Worm (Caenorhabditis elegans): ENCODE data around the gene pgph-3.

pgph-3 gene

DNA sequence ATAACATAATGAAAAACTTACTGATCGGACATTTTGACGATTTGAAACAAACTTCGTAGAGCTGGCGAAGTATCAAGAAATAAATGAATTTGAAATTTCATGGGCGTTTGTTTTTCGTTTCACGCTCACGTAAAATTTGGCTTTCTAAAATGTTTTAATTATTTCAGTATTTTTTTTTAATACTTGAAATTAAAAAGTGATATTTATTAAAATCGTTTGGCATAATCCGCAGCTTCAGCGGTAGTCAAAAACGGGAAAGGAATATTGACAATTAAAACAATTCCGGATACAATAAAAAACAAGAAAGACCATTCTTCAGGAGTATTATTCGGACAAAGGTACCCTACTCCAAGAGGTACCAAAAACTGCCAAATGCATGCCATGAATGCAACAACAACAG, 19.0 kb upstream of the pgph-3 start, which contains the start of gene fbxa-183:
Gene fbxa-183, minus strand, starts transcription at position 101 of the 400 bp plus-strand sequence.
- TF ChIP-seq egl-43 (GFP tag; IDR thresholded peaks at IDR 0.05) = no peak
- no peak for TF ChIP-seq snpc-1.2 (GFP tag; IDR thresholded peaks at IDR 0.05)
- no peak for TF ChIP-seq D1046.2 (GFP tag; IDR thresholded peaks at IDR 0.05)
- TF ChIP-seq unc-62 (GFP tag; optimal IDR thresholded peaks at IDR 0.05 in 1 of 2) = peak in 1 of 2 experiments; percentile 41
- no peak for TF ChIP-seq unc-62 (tag; optimal IDR thresholded peaks at IDR 0.05)

DNA sequence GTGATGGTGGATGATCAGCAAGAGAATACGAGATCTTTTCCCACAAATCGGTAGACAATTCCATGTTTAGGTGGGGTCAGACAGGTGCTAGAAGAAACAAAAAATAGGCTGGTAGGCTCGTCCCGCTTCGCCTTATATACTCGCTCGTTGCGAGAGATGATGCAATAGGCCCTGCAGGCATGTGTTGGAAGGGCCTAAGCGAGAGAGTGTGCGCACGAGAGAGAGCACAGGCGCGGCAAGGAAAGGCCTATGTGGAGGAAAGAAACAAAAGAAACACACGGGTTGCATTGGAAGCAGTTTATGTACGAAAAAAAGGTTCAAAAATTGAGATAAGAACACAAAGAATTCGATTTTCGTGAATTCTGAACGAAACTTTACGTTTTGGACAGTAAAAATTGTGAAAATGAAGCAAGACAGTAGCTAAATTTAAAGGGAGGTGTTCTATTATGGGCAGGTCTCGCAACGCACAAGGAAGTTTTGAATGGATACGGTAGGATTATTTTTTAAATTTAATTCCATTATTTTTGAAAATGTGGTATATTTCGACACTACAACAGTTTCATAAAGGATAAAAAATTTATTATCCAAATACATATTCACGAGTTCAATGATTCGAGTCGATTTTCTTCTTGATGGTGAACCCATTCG, 17.2 kb upstream of the pgph-3 start, which contains the start of gene F44E7.5:
Gene F44E7.5, minus strand, starts transcription at position 210 of the 648 bp plus-strand sequence.
- TF ChIP-seq F44E2.7 (GFP tag; IDR thresholded peaks at IDR 0.05) (no peak), sdz-12 (GFP tag; optimal IDR thresholded peaks at IDR 0.05) (no peak), T20F7.1 (GFP tag; optimal IDR thresholded peaks at IDR 0.05) (peak; percentile 17), hmg-1.1 (GFP tag; IDR thresholded peaks at IDR 0.05) (peak; percentile 47), mdl-1 (tag; optimal IDR thresholded peaks at IDR 0.05) (peak; percentile 13 to 82), hlh-11 (tag; optimal IDR thresholded peaks at IDR 0.05) (peak; percentile 90), unc-130 (GFP tag; optimal IDR thresholded peaks at IDR 0.05) (peak; percentile 12), rbr-2 (tag; optimal IDR thresholded peaks at IDR 0.05) (peak; percentile 53), nhr-48 (tag; optimal IDR thresholded peaks at IDR 0.05) (peak; percentile 67), dmd-9 (GFP tag; IDR thresholded peaks at IDR 0.05) (no peak), T26A8.4 (GFP tag; IDR thresholded peaks at IDR 0.05) (0 out of 2 replicates have a peak, but pooled peaks have one; percentile 41), nhr-28 (tag; optimal IDR thresholded peaks at IDR 0.05) (peak; percentile 80), nhr-77 (tag; optimal IDR thresholded peaks at IDR 0.05) (peak; percentile 35), gei-8 (GFP tag; optimal IDR thresholded peaks at IDR 0.05) (no peak), pqm-1 (tag; optimal IDR thresholded peaks at IDR 0.05) (peak; percentile 71), zip-11 (GFP tag; IDR thresholded peaks at IDR 0.05) (peak; percentile 95), aly-2 (tag; optimal IDR thresholded peaks at IDR 0.05) (no peak), ceh-20 (GFP tag; IDR thresholded peaks at IDR 0.05) (0 out of 2 replicates have a peak, but pooled peaks have one; percentile 45), dve-1 (tag; optimal IDR thresholded peaks at IDR 0.05; ENCODE audit: insufficient read depth) (peak; percentile 95), lin-15B (tag; optimal IDR thresholded peaks at IDR 0.05) (no peak), spr-1 (tag; optimal IDR thresholded peaks at IDR 0.05) (peak; percentile 96), egl-43 (GFP tag; IDR thresholded peaks at IDR 0.05) (0 out of 2 replicates have a peak, but pooled peaks have one; percentile 57), nhr-111 (GFP tag; optimal IDR thresholded peaks at IDR 0.05) (no peak), daf-16 (GFP tag; optimal IDR thresholded peaks at IDR 0.05) (no peak), daf-16 (tag; optimal IDR thresholded peaks at IDR 0.05) (peak; percentile 77), cey-2 (tag; optimal IDR thresholded peaks at IDR 0.05; ENCODE audit: borderline replicate concordance, insufficient read depth) (peak; percentile 29), zfp-2 (tag; optimal IDR thresholded peaks at IDR 0.05) (no peak), lin-38 (GFP tag; IDR thresholded peaks at IDR 0.05) (no peak; the same call in none of the 2 replicates), dpl-1 (GFP tag; optimal IDR thresholded peaks at IDR 0.05) (peak; percentile 41), lim-7 (GFP tag; IDR thresholded peaks at IDR 0.05) (no peak), spr-3 (GFP tag; optimal IDR thresholded peaks at IDR 0.05) (peak; percentile 100), unc-62 (GFP tag; optimal IDR thresholded peaks at IDR 0.05 in 1 of 2) (peak in 1 of 2 experiments; percentile 23), unc-62 (tag; optimal IDR thresholded peaks at IDR 0.05) (no peak), jun-1 (tag; optimal IDR thresholded peaks at IDR 0.05) (no peak), dmd-6 (GFP tag; IDR thresholded peaks at IDR 0.05) (peak; percentile 65), nhr-25 (tag; optimal IDR thresholded peaks at IDR 0.05; ENCODE audit: borderline replicate concordance, insufficient read depth) (no peak), lin-29 (GFP tag; IDR thresholded peaks at IDR 0.05) (peak; percentile 39; the same call in 1 of the 2 replicates), hlh-30 (tag; optimal IDR thresholded peaks at IDR 0.05; ENCODE audit: insufficient read depth) (peak; percentile 87), hif-1 (tag; optimal IDR thresholded peaks at IDR 0.05) (peak in 1 of 2 experiments; percentile 12), duxl-1 (tag; optimal IDR thresholded peaks at IDR 0.05; ENCODE audit: poor library complexity) (no peak), nhr-76 (tag; optimal IDR thresholded peaks at IDR 0.05) (peak; percentile 14), daf-19 (GFP tag; conservative IDR thresholded peaks at IDR 0.05) (0 out of 2 replicates have a peak, but pooled peaks have one; percentile 14), mxl-2 (GFP tag; conservative IDR thresholded peaks at IDR 0.05) (0 out of 2 replicates have a peak, but pooled peaks have one; percentile 57), mep-1 (tag; optimal IDR thresholded peaks at IDR 0.05) (peak; percentile 88)
